Worm (Caenorhabditis elegans) whole organism, L4/young adult: ENCODE measurements around the gene nlp-31.

Experiments
- dao-5 ChIP-seq: sonication (generic microtip); optimal IDR thresholded peaks from 2 replicates; lab custom pipeline; 2016; ENCODE audit warnings: missing genotype, missing genetic modification characterization, moderate library complexity, missing compliant biosample characterization
- him-1 ChIP-seq: sonication (generic microtip); optimal IDR thresholded peaks from 2 replicates; lab custom pipeline; 2016; ENCODE audit warnings: missing genotype, missing genetic modification reagents, missing genetic modification characterization, missing compliant biosample characterization

- TF ChIP-seq him-1 (tag; lab: Kevin White, UChicago) (no peak), dao-5 (tag; lab: Kevin White, UChicago) (no peak)
These were observed 22.2 kb upstream of the nlp-31 start, which contains the start of gene cyp-34A5 for ce11 chrV:3957608-3958007.
